Worm (Caenorhabditis elegans) whole organism, L1 larva: ENCODE results near the gene C33H5.2.

Source experiments
- ama-1 ChIP-seq: fragments of 150-350 bp; optimal IDR thresholded peaks from 2 replicates; lab custom pipeline; 2014
- dpl-1 ChIP-seq, 3 experiments: fragments of 150-350 bp in 2 of 3; sonication (generic microtip) in 1 of 3; optimal IDR thresholded peaks; 2 replicates each; lab custom pipeline; 2014 to 2017; ENCODE audit warnings: missing biosample characterization in 3 of 3, missing genetic modification characterization in 3 of 3, missing genetic modification reagents in 3 of 3
- elt-3 ChIP-seq, 6 experiments: fragments of 150-350 bp in 1 of 6; sonication (generic microtip); optimal IDR thresholded peaks; 2 replicates each; lab custom pipeline; 2017 to 2018; ENCODE audit warnings: missing biosample characterization in 6 of 6, missing genetic modification characterization in 6 of 6, inconsistent platforms in 1 of 6

DNA sequence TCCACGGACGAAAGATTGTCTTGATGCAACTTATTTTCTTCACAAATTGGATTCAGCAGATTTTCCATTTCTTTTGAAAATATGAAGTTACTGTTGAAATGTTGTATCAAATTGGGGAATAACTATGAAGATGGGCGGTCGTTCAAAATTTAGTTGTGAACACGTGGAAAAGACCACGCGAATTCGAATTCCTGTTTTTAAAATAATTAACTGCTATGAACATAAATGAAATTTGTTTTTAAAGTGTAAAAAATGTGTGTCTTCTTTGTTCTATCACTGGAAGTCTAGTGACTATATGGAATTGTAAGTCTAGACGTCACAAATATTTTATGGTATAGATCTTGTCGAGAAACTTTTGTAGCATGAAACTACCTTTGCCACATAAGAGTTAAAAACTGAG lies 33.6 kb downstream of the C33H5.2 start, which contains the start of gene C06A6.7:
- no peak for TF ChIP-seq ama-1
- TF ChIP-seq dpl-1 (GFP tag; optimal IDR thresholded peaks at IDR 0.05; lab: Kevin White, UChicago) = no peak
- TF ChIP-seq elt-3 (tag; optimal IDR thresholded peaks at IDR 0.05; lab: Kevin White, UChicago) = no peak
